Fruit fly (Drosophila melanogaster) Kc167 (cell line): ENCODE results near the gene CG13064.

Experiments
- Myc ChIP-seq: fragments of >200 bp; optimal IDR thresholded peaks from 2 replicates; lab custom pipeline; 2017; ENCODE audit warnings: missing external identifiers
- Sin3A ChIP-seq: fragments of >200 bp; optimal IDR thresholded peaks from 2 replicates; lab custom pipeline; 2018; ENCODE audit warnings: missing external identifiers
- h ChIP-seq: fragments of >200 bp; optimal IDR thresholded peaks from 3 replicates; lab custom pipeline; 2018; ENCODE audit warnings: missing external identifiers
- insv ChIP-seq: fragments of >200 bp; optimal IDR thresholded peaks from 3 replicates; lab custom pipeline; 2018; ENCODE audit warnings: missing external identifiers
- psq ChIP-seq: fragments of >200 bp; optimal IDR thresholded peaks from 2 replicates; lab custom pipeline; 2017; ENCODE audit warnings: missing external identifiers
- ttk ChIP-seq: sonication (Bioruptor generic); optimal IDR thresholded peaks from 2 replicates; lab custom pipeline; 2017; ENCODE audit warnings: missing external identifiers

The CG13064 gene

dm6 chr3L:16279987-16280454, at the start of gene CG13064:
TSS of gene CG13064 (plus strand) at chr3L:16280404.
- TF ChIP-seq Sin3A (lab: Kevin White, UChicago) = no peak
- no peak for TF ChIP-seq insv (lab: Kevin White, UChicago)
- TF ChIP-seq Myc (lab: Kevin White, UChicago) = no peak

dm6 chr3L:16231857-16232256, 48.3 kb upstream of the CG13064 start, which contains the start of the genes PDCD-5 and MED10:
TSS of gene PDCD-5 (minus strand) at chr3L:16232038.
TSS of gene MED10 (plus strand) at chr3L:16232084.
- TF ChIP-seq insv (lab: Kevin White, UChicago) (no peak), ttk (lab: Kevin White, UChicago) (no peak), Myc (lab: Kevin White, UChicago) (no peak), psq (lab: Kevin White, UChicago) (no peak), Sin3A (lab: Kevin White, UChicago) (no peak)

dm6 chr3L:16232924-16233323, 47.3 kb upstream of the CG13064 start, which contains the start of gene Hsc20:
TSS of gene Hsc20 (plus strand) at chr3L:16233127.
- TF ChIP-seq insv (lab: Kevin White, UChicago) = no peak
- TF ChIP-seq h (lab: Kevin White, UChicago) = no peak
- TF ChIP-seq Myc (lab: Kevin White, UChicago) = no peak
- no peak for TF ChIP-seq psq (lab: Kevin White, UChicago)
- TF ChIP-seq Sin3A (lab: Kevin White, UChicago) = no peak
- no peak for TF ChIP-seq ttk (lab: Kevin White, UChicago)

dm6 chr3L:16233850-16234494, 46.2 kb upstream of the CG13064 start:
- TF ChIP-seq Myc (lab: Kevin White, UChicago) (no peak), h (lab: Kevin White, UChicago) (no peak), Sin3A (lab: Kevin White, UChicago) (no peak), psq (lab: Kevin White, UChicago) (no peak), insv (lab: Kevin White, UChicago) (no peak), ttk (lab: Kevin White, UChicago) (no peak)

dm6 chr3L:16241296-16241695, 38.9 kb upstream of the CG13064 start:
- TF ChIP-seq insv (lab: Kevin White, UChicago) = no peak
- TF ChIP-seq ttk (lab: Kevin White, UChicago) = no peak
- no peak for TF ChIP-seq h (lab: Kevin White, UChicago)
- TF ChIP-seq Sin3A (lab: Kevin White, UChicago) = no peak
- TF ChIP-seq Myc (lab: Kevin White, UChicago) = no peak

dm6 chr3L:16252255-16252654, 27.9 kb upstream of the CG13064 start, which contains the start of gene CG13055:
TSS of gene CG13055 (minus strand) at chr3L:16252355.
- no peak for TF ChIP-seq Myc (lab: Kevin White, UChicago)
- TF ChIP-seq insv (lab: Kevin White, UChicago) = no peak
- no peak for TF ChIP-seq Sin3A (lab: Kevin White, UChicago)
- no peak for TF ChIP-seq h (lab: Kevin White, UChicago)
- TF ChIP-seq psq (lab: Kevin White, UChicago) = no peak
- TF ChIP-seq ttk (lab: Kevin White, UChicago) = no peak

dm6 chr3L:16257118-16257627, 23.0 kb upstream of the CG13064 start, which contains the start of gene CG13054:
TSS of gene CG13054 (minus strand) at chr3L:16257191.
- TF ChIP-seq insv (lab: Kevin White, UChicago) = no peak
- no peak for TF ChIP-seq psq (lab: Kevin White, UChicago)
- no peak for TF ChIP-seq Sin3A (lab: Kevin White, UChicago)
- no peak for TF ChIP-seq Myc (lab: Kevin White, UChicago)
- no peak for TF ChIP-seq h (lab: Kevin White, UChicago)
- TF ChIP-seq ttk (lab: Kevin White, UChicago) = no peak

- TF ChIP-seq h (lab: Kevin White, UChicago) = no peak
- TF ChIP-seq ttk (lab: Kevin White, UChicago) = no peak
- TF ChIP-seq Sin3A (lab: Kevin White, UChicago) = no peak
- no peak for TF ChIP-seq Myc (lab: Kevin White, UChicago)
Measured at dm6 chr3L:16259552-16259951, 20.7 kb upstream of the CG13064 start, which contains the start of gene CG13053. TSS of gene CG13053 (minus strand) at chr3L:16259722.

- TF ChIP-seq ttk (lab: Kevin White, UChicago) (no peak), Sin3A (lab: Kevin White, UChicago) (no peak), h (lab: Kevin White, UChicago) (no peak), insv (lab: Kevin White, UChicago) (no peak), Myc (lab: Kevin White, UChicago) (no peak), psq (lab: Kevin White, UChicago) (no peak)
Measured at dm6 chr3L:16261505-16261904, 18.7 kb upstream of the CG13064 start, which contains the start of gene CG34247. TSS of gene CG34247 (minus strand) at chr3L:16261605.

- TF ChIP-seq Sin3A (lab: Kevin White, UChicago) (no peak), psq (lab: Kevin White, UChicago) (no peak), Myc (lab: Kevin White, UChicago) (no peak), ttk (lab: Kevin White, UChicago) (no peak), insv (lab: Kevin White, UChicago) (no peak), h (lab: Kevin White, UChicago) (no peak)
Measured at dm6 chr3L:16262440-16262839, 17.8 kb upstream of the CG13064 start, which contains the start of gene CG13071. TSS of gene CG13071 (plus strand) at chr3L:16262740.

- no peak for TF ChIP-seq Myc (lab: Kevin White, UChicago)
- no peak for TF ChIP-seq insv (lab: Kevin White, UChicago)
- no peak for TF ChIP-seq Sin3A (lab: Kevin White, UChicago)
- TF ChIP-seq ttk (lab: Kevin White, UChicago) = no peak
- no peak for TF ChIP-seq psq (lab: Kevin White, UChicago)
- no peak for TF ChIP-seq h (lab: Kevin White, UChicago)
Measured at dm6 chr3L:16263043-16263442, 17.2 kb upstream of the CG13064 start, which contains the start of gene CG13070. TSS of gene CG13070 (plus strand) at chr3L:16263343.
